Worm (Caenorhabditis elegans) whole organism, L3 larva: ENCODE measurements around the gene D1054.1.

ENCODE experiments used
- R02D3.7 ChIP-seq: fragments of 150-350 bp; optimal IDR thresholded peaks from 2 replicates; lab custom pipeline; 2014; ENCODE audit warnings: missing biosample characterization, missing genetic modification characterization
- ama-1 ChIP-seq: fragments of 150-350 bp; optimal IDR thresholded peaks from 2 replicates; lab custom pipeline; 2018
- ceh-16 ChIP-seq: sonication (generic microtip); optimal IDR thresholded peaks from 2 replicates; lab custom pipeline; 2017; ENCODE audit warnings: missing biosample characterization, missing genetic modification characterization
- ceh-28 ChIP-seq: fragments of 150-350 bp; optimal IDR thresholded peaks from 2 replicates; lab custom pipeline; 2014; ENCODE audit warnings: missing biosample characterization, missing genetic modification reagents, missing genetic modification characterization
- ceh-82 ChIP-seq: fragments of 150-350 bp; optimal IDR thresholded peaks from 2 replicates; lab custom pipeline; 2014; ENCODE audit warnings: missing biosample characterization, missing genetic modification characterization
- ceh-9 ChIP-seq: sonication (generic microtip); optimal IDR thresholded peaks from 2 replicates; lab custom pipeline; 2018; ENCODE audit warnings: missing biosample characterization, missing genetic modification characterization
- daf-12 ChIP-seq: fragments of 150-350 bp; optimal IDR thresholded peaks from 2 replicates; lab custom pipeline; 2014; ENCODE audit warnings: missing biosample characterization, missing genetic modification reagents, missing genetic modification characterization
- egl-27 ChIP-seq: sonication (generic microtip); optimal IDR thresholded peaks from 4 replicates; lab custom pipeline; 2017; ENCODE audit warnings: missing biosample characterization, missing genetic modification reagents, missing genetic modification characterization
- egl-5 ChIP-seq: fragments of 150-350 bp; optimal IDR thresholded peaks from 2 replicates; lab custom pipeline; 2017; ENCODE audit warnings: missing biosample characterization, missing genetic modification reagents, missing genetic modification characterization, inconsistent platforms
- elt-1 ChIP-seq: fragments of 150-350 bp; optimal IDR thresholded peaks from 2 replicates; lab custom pipeline; 2014; ENCODE audit warnings: missing biosample characterization, missing genetic modification characterization
- elt-2 ChIP-seq: sonication (generic microtip); optimal IDR thresholded peaks from 2 replicates; lab custom pipeline; 2016; ENCODE audit warnings: missing genetic modification reagents, mild to moderate bottlenecking, missing genetic modification characterization, missing compliant biosample characterization
- elt-3 ChIP-seq, 3 experiments: fragments of 150-350 bp in 1 of 3; sonication (generic microtip) in 2 of 3; optimal IDR thresholded peaks; 2 replicates in 2 of 3; 4 replicates in 1 of 3; lab custom pipeline; 2014 to 2017; ENCODE audit warnings: missing biosample characterization in 3 of 3, missing genetic modification characterization in 3 of 3
- eor-1 ChIP-seq, 2 experiments: fragments of 150-350 bp; optimal IDR thresholded peaks; 2 replicates each; lab custom pipeline; 2014 to 2018; ENCODE audit warnings: missing biosample characterization in 2 of 2, missing genetic modification characterization in 2 of 2
- fkh-2 ChIP-seq: fragments of 150-350 bp; optimal IDR thresholded peaks from 2 replicates; lab custom pipeline; 2014; ENCODE audit warnings: missing biosample characterization, missing genetic modification reagents, missing genetic modification characterization
- fos-1 ChIP-seq: fragments of 150-350 bp; optimal IDR thresholded peaks from 2 replicates; lab custom pipeline; 2014; ENCODE audit warnings: missing biosample characterization, missing genetic modification characterization
- hmg-11 ChIP-seq: sonication (generic microtip); optimal IDR thresholded peaks from 2 replicates; lab custom pipeline; 2016; ENCODE audit warnings: missing genetic modification characterization, missing compliant biosample characterization
- lin-15B ChIP-seq: fragments of 150-350 bp; optimal IDR thresholded peaks from 2 replicates; lab custom pipeline; 2014; ENCODE audit warnings: missing biosample characterization, missing genetic modification characterization
- lin-39 ChIP-seq: fragments of 150-350 bp; optimal IDR thresholded peaks from 2 replicates; lab custom pipeline; 2018; ENCODE audit warnings: missing biosample characterization, missing genetic modification reagents, missing genetic modification characterization
- lsy-12 ChIP-seq: sonication (generic microtip); optimal IDR thresholded peaks from 2 replicates; lab custom pipeline; 2016; ENCODE audit warnings: mild to moderate bottlenecking, missing genetic modification characterization, missing compliant biosample characterization
- mdl-1 ChIP-seq: fragments of 150-350 bp; optimal IDR thresholded peaks from 2 replicates; lab custom pipeline; 2014; ENCODE audit warnings: missing biosample characterization, missing genetic modification characterization
- mml-1 ChIP-seq: fragments of 150-350 bp; sonication (generic microtip); optimal IDR thresholded peaks from 3 replicates; lab custom pipeline; 2014; ENCODE audit warnings: missing biosample characterization, missing genetic modification characterization
- nfya-1 ChIP-seq: sonication (generic microtip); optimal IDR thresholded peaks from 2 replicates; lab custom pipeline; 2017; ENCODE audit warnings: missing genetic modification characterization, mild to moderate bottlenecking, missing compliant biosample characterization, antibody characterized with exemption, moderate library complexity; ENCODE audit not compliant: insufficient read depth
- nhr-11 ChIP-seq: fragments of 150-350 bp; optimal IDR thresholded peaks from 2 replicates; lab custom pipeline; 2014; ENCODE audit warnings: missing biosample characterization, missing genetic modification characterization
- nhr-12 ChIP-seq: fragments of 150-350 bp; optimal IDR thresholded peaks from 2 replicates; lab custom pipeline; 2014; ENCODE audit warnings: missing biosample characterization, missing genetic modification characterization
- nhr-23 ChIP-seq: fragments of 150-350 bp; optimal IDR thresholded peaks from 2 replicates; lab custom pipeline; 2014; ENCODE audit warnings: missing biosample characterization, missing genetic modification reagents, missing genetic modification characterization
- nhr-237 ChIP-seq: fragments of 150-350 bp; optimal IDR thresholded peaks from 2 replicates; lab custom pipeline; 2014; ENCODE audit warnings: missing biosample characterization, missing genetic modification characterization
- nhr-25 ChIP-seq: sonication (generic microtip); optimal IDR thresholded peaks from 2 replicates; lab custom pipeline; 2017; ENCODE audit warnings: missing biosample characterization, missing genetic modification characterization
- nhr-28 ChIP-seq: fragments of 150-350 bp; optimal IDR thresholded peaks from 2 replicates; lab custom pipeline; 2014; ENCODE audit warnings: missing biosample characterization, missing genetic modification characterization
- nhr-43 ChIP-seq: sonication (generic microtip); optimal IDR thresholded peaks from 2 replicates; lab custom pipeline; 2016; ENCODE audit warnings: mild to moderate bottlenecking, missing genetic modification characterization, missing compliant biosample characterization; ENCODE audit not compliant: poor library complexity, severe bottlenecking
- nhr-67 ChIP-seq: fragments of 150-350 bp; optimal IDR thresholded peaks from 2 replicates; lab custom pipeline; 2014; ENCODE audit warnings: missing biosample characterization, missing genetic modification characterization
- nhr-77 ChIP-seq: fragments of 150-350 bp; optimal IDR thresholded peaks from 2 replicates; lab custom pipeline; 2014; ENCODE audit warnings: missing biosample characterization, missing genetic modification characterization
- pha-4 ChIP-seq: fragments of 150-350 bp; optimal IDR thresholded peaks from 2 replicates; lab custom pipeline; 2014; ENCODE audit warnings: missing biosample characterization, missing genetic modification reagents, missing genetic modification characterization
- pqm-1 ChIP-seq: fragments of 150-350 bp; optimal IDR thresholded peaks from 2 replicates; lab custom pipeline; 2017; ENCODE audit warnings: missing biosample characterization, missing genetic modification characterization, inconsistent platforms
- sea-2 ChIP-seq: fragments of 150-350 bp; sonication (generic microtip); optimal IDR thresholded peaks from 4 replicates; lab custom pipeline; 2014; ENCODE audit warnings: missing biosample characterization, missing genetic modification reagents, missing genetic modification characterization
- skn-1 ChIP-seq: fragments of 150-350 bp; optimal IDR thresholded peaks from 2 replicates; lab custom pipeline; 2014; ENCODE audit warnings: missing biosample characterization, missing genetic modification characterization
- snpc-4 ChIP-seq: fragments of 150-350 bp; optimal IDR thresholded peaks from 2 replicates; lab custom pipeline; 2014; ENCODE audit warnings: missing biosample characterization, missing genetic modification characterization
- tbx-2 ChIP-seq: sonication (generic microtip); optimal IDR thresholded peaks from 2 replicates; lab custom pipeline; 2016; ENCODE audit warnings: mild to moderate bottlenecking, missing genetic modification characterization, missing compliant biosample characterization
- unc-39 ChIP-seq: sonication (generic microtip); optimal IDR thresholded peaks from 4 replicates; lab custom pipeline; 2017; ENCODE audit warnings: missing biosample characterization, missing genetic modification characterization
- unc-62 ChIP-seq: fragments of 150-350 bp; sonication (generic microtip); optimal IDR thresholded peaks from 4 replicates; lab custom pipeline; 2014; ENCODE audit warnings: missing biosample characterization, missing genetic modification reagents, missing genetic modification characterization
- zag-1 ChIP-seq: fragments of 150-350 bp; optimal IDR thresholded peaks from 2 replicates; lab custom pipeline; 2014; ENCODE audit warnings: missing biosample characterization, missing genetic modification characterization
- ztf-11 ChIP-seq: fragments of 150-350 bp; optimal IDR thresholded peaks from 2 replicates; lab custom pipeline; 2014; ENCODE audit warnings: missing biosample characterization, missing genetic modification characterization
- ztf-4 ChIP-seq: fragments of 150-350 bp; optimal IDR thresholded peaks from 2 replicates; lab custom pipeline; 2014; ENCODE audit warnings: missing biosample characterization, missing genetic modification characterization

D1054.1 gene

DNA sequence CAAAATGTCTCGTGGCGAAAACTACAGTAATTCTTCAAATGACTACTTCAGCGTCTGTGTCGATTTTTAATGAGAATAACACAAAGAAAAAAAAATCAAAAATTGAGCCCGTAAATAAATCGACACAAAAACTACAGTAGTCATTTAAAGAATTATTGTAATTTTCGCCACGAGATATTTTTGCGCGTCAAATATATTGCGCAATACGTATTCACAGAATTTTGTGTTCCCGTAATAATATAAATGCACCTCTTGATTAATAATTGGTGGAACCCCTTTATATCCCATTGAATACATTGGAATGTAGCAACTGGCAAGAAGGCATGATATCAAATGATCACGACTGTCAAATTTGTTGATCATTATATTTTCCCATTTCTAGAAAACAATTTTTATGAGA is 1.1 kb downstream of the D1054.1 start:
- TF ChIP-seq lsy-12 (tag; lab: Kevin White, UChicago): no peak
- TF ChIP-seq R02D3.7 (tag; lab: Kevin White, UChicago): no peak
- TF ChIP-seq skn-1 (tag; lab: Kevin White, UChicago): no peak
- TF ChIP-seq nhr-67 (tag; lab: Kevin White, UChicago): no peak
- no peak for TF ChIP-seq egl-5 (tag; lab: Kevin White, UChicago)
- TF ChIP-seq nfya-1 (tag; lab: Kevin White, UChicago): no peak
- TF ChIP-seq hmg-11 (tag; lab: Kevin White, UChicago): no peak
- TF ChIP-seq elt-1 (tag; lab: Kevin White, UChicago): no peak
- no peak for TF ChIP-seq pqm-1 (tag; lab: Kevin White, UChicago)
- no peak for TF ChIP-seq ztf-11 (tag; lab: Kevin White, UChicago)
- no peak for TF ChIP-seq ceh-9 (tag; lab: Kevin White, UChicago)
- no peak for TF ChIP-seq mml-1 (tag; lab: Kevin White, UChicago)
- TF ChIP-seq egl-27: no peak
- TF ChIP-seq tbx-2 (tag; lab: Kevin White, UChicago): no peak
- no peak for TF ChIP-seq mdl-1 (tag; lab: Kevin White, UChicago)
- TF ChIP-seq nhr-11 (tag; lab: Kevin White, UChicago): no peak
- TF ChIP-seq unc-62 (GFP tag; lab: Kevin White, UChicago): no peak
- no peak for TF ChIP-seq nhr-12 (tag; lab: Kevin White, UChicago)
- TF ChIP-seq ztf-4 (tag; lab: Kevin White, UChicago): no peak

DNA sequence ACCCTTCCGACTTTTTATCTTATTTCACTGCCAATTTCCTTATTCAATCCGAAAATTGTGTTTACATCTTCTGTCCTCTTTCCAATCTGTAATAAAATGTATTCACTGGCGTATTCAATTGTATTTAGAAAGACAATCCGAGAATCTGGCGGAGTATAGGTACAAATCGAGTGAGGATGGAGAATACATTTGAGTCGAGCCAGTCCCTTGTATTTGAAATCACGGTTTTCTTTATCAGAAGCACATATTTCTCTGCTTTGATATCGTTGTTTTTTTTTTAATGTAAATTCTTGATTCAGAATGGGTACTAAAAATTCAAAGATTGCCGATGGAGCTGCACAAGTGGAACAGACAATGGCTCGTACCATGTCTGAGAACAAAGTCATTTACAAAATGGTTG is 6.0 kb downstream of the D1054.1 start, which contains the start of gene ocr-1:
TSS of gene ocr-1 (plus strand) at position 301 of the 400 bp plus-strand sequence.
- TF ChIP-seq nhr-28 (tag; lab: Kevin White, UChicago): no peak
- no peak for TF ChIP-seq pqm-1 (tag; lab: Kevin White, UChicago)
- TF ChIP-seq egl-27: no peak
- TF ChIP-seq fkh-2 (tag; lab: Kevin White, UChicago): no peak
- TF ChIP-seq snpc-4 (tag; lab: Kevin White, UChicago): no peak
- TF ChIP-seq nhr-67 (tag; lab: Kevin White, UChicago): no peak
- no peak for TF ChIP-seq fos-1 (tag; lab: Kevin White, UChicago)
- no peak for TF ChIP-seq lsy-12 (tag; lab: Kevin White, UChicago)
- TF ChIP-seq elt-3 (tag; optimal IDR thresholded peaks at IDR 0.05; lab: Kevin White, UChicago): no peak
- no peak for TF ChIP-seq unc-39
- no peak for TF ChIP-seq nhr-23
- TF ChIP-seq ceh-9 (tag; lab: Kevin White, UChicago): no peak
- TF ChIP-seq eor-1 (tag; optimal IDR thresholded peaks at IDR 0.05; lab: Kevin White, UChicago): no peak
- TF ChIP-seq tbx-2 (tag; lab: Kevin White, UChicago): no peak
- TF ChIP-seq elt-2 (tag; lab: Kevin White, UChicago): no peak
- no peak for TF ChIP-seq ceh-28 (tag; lab: Kevin White, UChicago)
- no peak for TF ChIP-seq nhr-12 (tag; lab: Kevin White, UChicago)
- TF ChIP-seq elt-1 (tag; lab: Kevin White, UChicago): no peak
- TF ChIP-seq egl-5 (tag; lab: Kevin White, UChicago): no peak
- no peak for TF ChIP-seq ceh-16 (tag; lab: Kevin White, UChicago)
- TF ChIP-seq, all 47 proteins: peak for 0

DNA sequence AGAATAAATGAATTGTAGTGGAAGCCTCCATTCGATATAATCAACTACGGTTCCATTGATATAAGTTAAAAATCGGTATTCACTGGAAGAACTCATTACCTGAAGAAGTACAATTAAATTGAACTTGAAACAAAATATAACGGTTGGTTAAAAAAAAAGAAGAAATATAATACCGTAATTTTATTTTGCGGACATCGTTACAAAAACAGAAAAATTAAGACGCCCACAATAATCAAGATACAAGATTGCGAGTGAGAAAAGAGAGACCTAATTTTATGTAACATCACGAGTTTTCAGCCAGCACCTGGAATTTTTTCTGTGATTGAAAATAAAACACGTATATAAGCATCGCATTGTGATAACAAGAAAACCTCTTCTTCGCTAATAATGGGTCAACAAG is 7.3 kb downstream of the D1054.1 start, which contains the start of gene sre-6:
TSS of gene sre-6 (minus strand) at position 101 of the 400 bp plus-strand sequence.
- TF ChIP-seq tbx-2 (tag; lab: Kevin White, UChicago) (no peak), ama-1 (lab: Kevin White, UChicago) (no peak), lin-39 (tag; lab: Kevin White, UChicago) (no peak), nhr-28 (tag; lab: Kevin White, UChicago) (no peak), ztf-11 (tag; lab: Kevin White, UChicago) (no peak), sea-2 (GFP tag; lab: Kevin White, UChicago) (no peak), nhr-23 (no peak), elt-3 (tag; optimal IDR thresholded peaks at IDR 0.05; lab: Kevin White, UChicago) (no peak), daf-12 (no peak), eor-1 (tag; optimal IDR thresholded peaks at IDR 0.05; lab: Kevin White, UChicago) (no peak), lin-15B (no peak), nhr-43 (tag; lab: Kevin White, UChicago) (no peak)

DNA sequence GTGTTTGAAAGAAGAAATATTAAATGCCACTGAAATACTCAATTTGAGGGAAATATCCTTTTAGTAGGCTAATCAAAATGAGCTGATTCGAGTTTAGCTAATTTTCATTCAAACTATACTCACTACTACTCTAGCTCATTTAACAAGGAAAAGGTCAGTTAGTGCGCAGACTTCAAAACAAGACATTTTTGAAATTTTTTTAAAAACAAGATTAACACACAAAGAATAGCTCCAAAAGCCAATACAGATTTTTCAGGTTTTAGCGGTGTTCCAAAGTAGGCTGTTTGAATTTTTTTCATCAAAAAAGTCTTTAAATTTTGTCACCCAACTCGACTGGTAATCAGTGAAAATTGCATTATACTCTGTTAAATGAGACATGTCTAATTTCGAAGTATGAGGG is 9.2 kb downstream of the D1054.1 start:
- TF ChIP-seq zag-1 (tag; lab: Kevin White, UChicago): no peak
- no peak for TF ChIP-seq ztf-11 (tag; lab: Kevin White, UChicago)
- no peak for TF ChIP-seq nhr-237 (tag; lab: Kevin White, UChicago)
- no peak for TF ChIP-seq pha-4 (tag; lab: Kevin White, UChicago)
- no peak for TF ChIP-seq nfya-1 (tag; lab: Kevin White, UChicago)
- no peak for TF ChIP-seq R02D3.7 (tag; lab: Kevin White, UChicago)
- no peak for TF ChIP-seq ceh-82 (tag; lab: Kevin White, UChicago)
- TF ChIP-seq nhr-25 (tag; lab: Kevin White, UChicago): no peak
- TF ChIP-seq eor-1 (tag; optimal IDR thresholded peaks at IDR 0.05; lab: Kevin White, UChicago): no peak
- no peak for TF ChIP-seq tbx-2 (tag; lab: Kevin White, UChicago)
- TF ChIP-seq nhr-77 (tag; lab: Kevin White, UChicago): no peak
- no peak for TF ChIP-seq ceh-9 (tag; lab: Kevin White, UChicago)
- no peak for TF ChIP-seq mdl-1 (tag; lab: Kevin White, UChicago)
- TF ChIP-seq, all 47 proteins: peak for 0
